Fruit fly (Drosophila melanogaster): ENCODE data around the gene ND-42.

The ND-42 gene

dm6 chr3R:22018777-22019420 lies 8.6 kb upstream of the ND-42 start, which contains the start of gene Idh3b (continued):
- TF ChIP-seq Opbp (GFP tag; IDR thresholded peaks at IDR 0.05; ENCODE audit: partially characterized antibody): peak; percentile 97
- TF ChIP-seq dimm (GFP tag; IDR thresholded peaks at IDR 0.05): no peak
- TF ChIP-seq CG11398 (GFP tag; optimal IDR thresholded peaks at IDR 0.05): peak; percentile 48
- TF ChIP-seq Bgb (GFP tag; IDR thresholded peaks at IDR 0.05; ENCODE audit: partially characterized antibody): peak; percentile 98
- TF ChIP-seq tx (GFP tag; optimal IDR thresholded peaks at IDR 0.05): peak; percentile 45
- peak; percentile 8 for TF ChIP-seq HLHmδ (GFP tag; optimal IDR thresholded peaks at IDR 0.05)
- TF ChIP-seq kah (GFP tag; optimal IDR thresholded peaks at IDR 0.05): peak; percentile 28
- no peak for TF ChIP-seq CG2889 (GFP tag; IDR thresholded peaks at IDR 0.05)
- no peak for TF ChIP-seq salm (tag; optimal IDR thresholded peaks at IDR 0.05)
- TF ChIP-seq CG12104 (GFP tag; optimal IDR thresholded peaks at IDR 0.05): peak; percentile 8
- peak; percentile 70 for TF ChIP-seq HLH54F (GFP tag; optimal IDR thresholded peaks at IDR 0.05)
- peak; percentile 93 for TF ChIP-seq sens (GFP tag)
- no peak for TF ChIP-seq wdn (GFP tag; IDR thresholded peaks at IDR 0.05)
- TF ChIP-seq CG13424 (tag; optimal IDR thresholded peaks at IDR 0.05): no peak
- TF ChIP-seq ttk (GFP tag; IDR thresholded peaks at IDR 0.05): no peak
- TF ChIP-seq Oaz (GFP tag; IDR thresholded peaks at IDR 0.05): no peak
- no peak for TF ChIP-seq Ravus (GFP tag; IDR thresholded peaks at IDR 0.05)
- TF ChIP-seq CG1529 (GFP tag; optimal IDR thresholded peaks at IDR 0.05): no peak
- no peak for TF ChIP-seq CG30020 (tag; optimal IDR thresholded peaks at IDR 0.05)
- peak; percentile 76 for TF ChIP-seq Xbp1 (GFP tag; optimal IDR thresholded peaks at IDR 0.05)
- no peak for TF ChIP-seq CG18262 (tag; optimal IDR thresholded peaks at IDR 0.05)
- TF ChIP-seq CG18476 (GFP tag; optimal IDR thresholded peaks at IDR 0.05): peak; percentile 27
- no peak for TF ChIP-seq eve (GFP tag; optimal IDR thresholded peaks at IDR 0.05)
- peak; percentile 91 for TF ChIP-seq CG1603 (tag; optimal IDR thresholded peaks at IDR 0.05)
- TF ChIP-seq pita (GFP tag; optimal IDR thresholded peaks at IDR 0.05): no peak
- peak; percentile 3 for TF ChIP-seq CG10462 (GFP tag; optimal IDR thresholded peaks at IDR 0.05)

dm6 chr3R:22022623-22023022 lies 4.9 kb upstream of the ND-42 start:
- no peak for TF ChIP-seq CG12299 (tag; optimal IDR thresholded peaks at IDR 0.05)
- TF ChIP-seq emc (GFP tag; optimal IDR thresholded peaks at IDR 0.05): no peak
- no peak for TF ChIP-seq bigmax (GFP tag; optimal IDR thresholded peaks at IDR 0.05)
- TF ChIP-seq Pdp1 (GFP tag; optimal IDR thresholded peaks at IDR 0.05): peak in 1 of 2 experiments; percentile 98
- TF ChIP-seq CG10431 (GFP tag; optimal IDR thresholded peaks at IDR 0.05): no peak
- no peak for TF ChIP-seq Xrp1 (GFP tag; IDR thresholded peaks at IDR 0.05)
- TF ChIP-seq bcd (GFP tag; optimal IDR thresholded peaks at IDR 0.05): no peak
- TF ChIP-seq CG4617 (GFP tag; optimal IDR thresholded peaks at IDR 0.05; ENCODE audit: borderline replicate concordance): peak; percentile 14
- TF ChIP-seq CG1233 (GFP tag; optimal IDR thresholded peaks at IDR 0.05): no peak
- no peak for TF ChIP-seq CG42726 (GFP tag; IDR thresholded peaks at IDR 0.05; ENCODE audit: partially characterized antibody)
- no peak for TF ChIP-seq HmgZ (tag; optimal IDR thresholded peaks at IDR 0.05)
- TF ChIP-seq ase (GFP tag; IDR thresholded peaks at IDR 0.05): no peak
- TF ChIP-seq lab (GFP tag; optimal IDR thresholded peaks at IDR 0.05): no peak
- no peak for TF ChIP-seq eve (GFP tag; optimal IDR thresholded peaks at IDR 0.05)
- no peak for TF ChIP-seq CG3407 (GFP tag; optimal IDR thresholded peaks at IDR 0.05)
- TF ChIP-seq kay (GFP tag; optimal IDR thresholded peaks at IDR 0.05): no peak
- no peak for TF ChIP-seq zen (tag; optimal IDR thresholded peaks at IDR 0.05)
- no peak for TF ChIP-seq CG14860 (GFP tag; IDR thresholded peaks at IDR 0.05; ENCODE audit: partially characterized antibody)
- TF ChIP-seq ttk (GFP tag; IDR thresholded peaks at IDR 0.05): no peak
- no peak for TF ChIP-seq Sin3A (optimal IDR thresholded peaks at IDR 0.05)
- no peak for TF ChIP-seq CG8290 (GFP tag; optimal IDR thresholded peaks at IDR 0.05)
- TF ChIP-seq CG8290 (tag; optimal IDR thresholded peaks at IDR 0.05): peak in 1 of 2 experiments; percentile 7
- TF ChIP-seq CG6175 (GFP tag; IDR thresholded peaks at IDR 0.05): no peak
- peak; percentile 32; the same call in 1 of the 2 replicates for TF ChIP-seq seq (GFP tag; IDR thresholded peaks at IDR 0.05)
- no peak for TF ChIP-seq Dfd (GFP tag; optimal IDR thresholded peaks at IDR 0.05)
- no peak for TF ChIP-seq Dip3 (GFP tag; optimal IDR thresholded peaks at IDR 0.05)
- no peak for TF ChIP-seq Lhr (GFP tag; optimal IDR thresholded peaks at IDR 0.05)
- TF ChIP-seq CG31388 (GFP tag; optimal IDR thresholded peaks at IDR 0.05): no peak

Measured in whole organism, embryonic.